Fruit fly (Drosophila melanogaster) whole organism, embryonic: ENCODE data around the gene Cpr67Fb.

Experiments
- Ada2b ChIP-seq: fragments of 200-800 bp; sonication (Bioruptor generic); IDR thresholded peaks from 2 replicates; pipeline ENCODE4 v1.3.6; 2022; ENCODE audit warnings: missing biosample characterization, missing genetic modification characterization
- Atf-2 ChIP-seq: fragments of 200-800 bp; sonication (Bioruptor generic); optimal IDR thresholded peaks from 2 replicates; lab custom pipeline; 2016; ENCODE audit warnings: missing biosample characterization, missing genetic modification characterization
- BtbVII ChIP-seq: fragments of 200-800 bp; sonication (Bioruptor generic); optimal IDR thresholded peaks from 3 replicates; lab custom pipeline; 2017; ENCODE audit warnings: missing biosample characterization, mild to moderate bottlenecking, missing genetic modification characterization
- C15 ChIP-seq: fragments of 200-800 bp; sonication (Bioruptor generic); IDR thresholded peaks from 3 replicates; pipeline ENCODE4 v1.3.6; 2022; ENCODE audit warnings: missing biosample characterization, missing genetic modification characterization
- CG10366 ChIP-seq: fragments of 200-800 bp; sonication (Bioruptor generic); IDR thresholded peaks from 2 replicates; pipeline ENCODE4 v1.3.6; 2022; ENCODE audit warnings: missing biosample characterization, missing genetic modification characterization
- CG13296 ChIP-seq: fragments of 200-800 bp; sonication (Bioruptor generic); optimal IDR thresholded peaks from 3 replicates; lab custom pipeline; 2018; ENCODE audit warnings: missing biosample characterization, mild to moderate bottlenecking, missing genetic modification characterization
- CG13424 ChIP-seq: fragments of 200-800 bp; sonication (Bioruptor generic); optimal IDR thresholded peaks from 2 replicates; lab custom pipeline; 2019; ENCODE audit warnings: missing biosample characterization, mild to moderate bottlenecking, missing genetic modification characterization, moderate library complexity
- CG15514 ChIP-seq: fragments of 200-800 bp; sonication (Bioruptor generic); optimal IDR thresholded peaks from 3 replicates; lab custom pipeline; 2017; ENCODE audit warnings: missing biosample characterization, missing genetic modification characterization, mild to moderate bottlenecking, moderate library complexity, missing genetic modification reagents
- CG17328 ChIP-seq: fragments of 200-800 bp; sonication (Bioruptor generic); IDR thresholded peaks from 2 replicates; pipeline ENCODE4 v1.3.6; 2022; ENCODE audit warnings: missing biosample characterization, missing genetic modification characterization
- CG17361 ChIP-seq: fragments of 200-800 bp; sonication (Bioruptor generic); IDR thresholded peaks from 3 replicates; pipeline ENCODE4 v1.3.6; 2022; ENCODE audit warnings: missing biosample characterization, missing genetic modification characterization
- CG17802 ChIP-seq: fragments of 200-800 bp; sonication (Bioruptor generic); optimal IDR thresholded peaks from 2 replicates; lab custom pipeline; 2018; ENCODE audit warnings: missing biosample characterization, mild to moderate bottlenecking, missing genetic modification characterization, moderate library complexity
- CG17912 ChIP-seq: fragments of 200-800 bp; sonication (Bioruptor generic); optimal IDR thresholded peaks from 2 replicates; lab custom pipeline; 2018; ENCODE audit warnings: missing biosample characterization, mild to moderate bottlenecking, missing genetic modification characterization
- CG2129 ChIP-seq: fragments of 200-800 bp; sonication (Bioruptor generic); IDR thresholded peaks from 2 replicates; pipeline ENCODE4 v1.3.6; 2022; ENCODE audit warnings: missing biosample characterization, missing genetic modification characterization; ENCODE audit not compliant: partially characterized antibody
- CG2889 ChIP-seq: fragments of 200-800 bp; sonication (Bioruptor generic); IDR thresholded peaks from 3 replicates; pipeline ENCODE4 v1.3.6; 2022; ENCODE audit warnings: missing biosample characterization, missing genetic modification characterization
- CG34224 ChIP-seq: fragments of 200-800 bp; sonication (Bioruptor generic); IDR thresholded peaks from 3 replicates; pipeline ENCODE4 v1.3.6; 2022; ENCODE audit warnings: missing biosample characterization, missing genetic modification characterization; ENCODE audit not compliant: partially characterized antibody
- CG3847 ChIP-seq: fragments of 200-800 bp; sonication (Bioruptor generic); IDR thresholded peaks from 2 replicates; pipeline ENCODE4 v1.3.6; 2022; ENCODE audit warnings: missing biosample characterization, missing genetic modification characterization
- CG43689 ChIP-seq: fragments of 200-800 bp; sonication (Bioruptor generic); IDR thresholded peaks from 2 replicates; pipeline ENCODE4 v1.3.6; 2022; ENCODE audit warnings: missing biosample characterization, missing genetic modification characterization
- CG7839 ChIP-seq: fragments of 200-800 bp; sonication (Bioruptor generic); optimal IDR thresholded peaks from 3 replicates; lab custom pipeline; 2018; ENCODE audit warnings: missing biosample characterization, mild to moderate bottlenecking, missing genetic modification characterization, moderate library complexity
- CG8765 ChIP-seq: fragments of 200-800 bp; sonication (Bioruptor generic); IDR thresholded peaks from 2 replicates; pipeline ENCODE4 v1.3.6; 2022; ENCODE audit warnings: missing biosample characterization, missing genetic modification characterization
- CoRest ChIP-seq: fragments of 200-800 bp; sonication (Bioruptor generic); optimal IDR thresholded peaks from 3 replicates; lab custom pipeline; 2018; ENCODE audit warnings: missing biosample characterization, mild to moderate bottlenecking, missing genetic modification characterization, moderate library complexity
- D ChIP-seq, 2 experiments: fragments of 200-800 bp in 1 of 2; fragments of >200 bp in 1 of 2; sonication (Bioruptor generic) in 1 of 2; optimal IDR thresholded peaks; 2 replicates in 1 of 2; 3 replicates in 1 of 2; lab custom pipeline; 2017; ENCODE audit warnings: mild to moderate bottlenecking in 1 of 2, missing biosample characterization in 1 of 2, missing genetic modification characterization in 1 of 2, missing genetic modification reagents in 1 of 2
- Elba2 ChIP-seq: fragments of 200-800 bp; sonication (Bioruptor generic); optimal IDR thresholded peaks from 3 replicates; lab custom pipeline; 2016; ENCODE audit warnings: missing biosample characterization, missing genetic modification characterization
- Ets65A ChIP-seq: fragments of 200-800 bp; sonication (Bioruptor generic); peaks from one replicate; lab custom pipeline; 2016; ENCODE audit warnings: missing biosample characterization, missing genetic modification characterization
- GATAe ChIP-seq: fragments of 200-800 bp; sonication (Bioruptor generic); conservative IDR thresholded peaks from 2 replicates; pipeline ENCODE4 v1.3.6; 2022; ENCODE audit warnings: missing biosample characterization, missing genetic modification characterization
- HmgZ ChIP-seq: fragments of 200-800 bp; sonication (Bioruptor generic); optimal IDR thresholded peaks from 2 replicates; lab custom pipeline; 2018; ENCODE audit warnings: missing biosample characterization, mild to moderate bottlenecking, missing genetic modification characterization
- Hsf ChIP-seq: fragments of 200-800 bp; sonication (Bioruptor generic); optimal IDR thresholded peaks from 3 replicates; lab custom pipeline; 2016; ENCODE audit warnings: missing biosample characterization, missing genetic modification characterization
- MTF-1 ChIP-seq: fragments of 200-800 bp; sonication (Bioruptor generic); optimal IDR thresholded peaks from 2 replicates; lab custom pipeline; 2018; ENCODE audit warnings: missing biosample characterization, mild to moderate bottlenecking, missing genetic modification characterization, borderline replicate concordance
- Max ChIP-seq: fragments of 200-800 bp; sonication (Bioruptor generic); optimal IDR thresholded peaks from 2 replicates; lab custom pipeline; 2016; ENCODE audit warnings: missing biosample characterization, mild to moderate bottlenecking, missing genetic modification characterization
- Meics ChIP-seq: fragments of 200-800 bp; sonication (Bioruptor generic); optimal IDR thresholded peaks from 2 replicates; lab custom pipeline; 2017; ENCODE audit warnings: missing biosample characterization, mild to moderate bottlenecking, missing genetic modification characterization
- Nf-YA ChIP-seq: fragments of 200-800 bp; sonication (Bioruptor generic); IDR thresholded peaks from 2 replicates; pipeline ENCODE4 v1.3.6; 2022; ENCODE audit warnings: missing biosample characterization, missing genetic modification characterization
- PHDP ChIP-seq: fragments of 200-800 bp; sonication (Bioruptor generic); optimal IDR thresholded peaks from 3 replicates; lab custom pipeline; 2018; ENCODE audit warnings: missing biosample characterization, mild to moderate bottlenecking, missing genetic modification characterization, moderate library complexity
- Sox100B ChIP-seq: fragments of 200-800 bp; sonication (Bioruptor generic); optimal IDR thresholded peaks from 3 replicates; lab custom pipeline; 2018; ENCODE audit warnings: missing biosample characterization, mild to moderate bottlenecking, missing genetic modification characterization
- Taf1 ChIP-seq: fragments of 200-800 bp; sonication (Bioruptor generic); IDR thresholded peaks from 2 replicates; pipeline ENCODE4 v1.3.6; 2022; ENCODE audit warnings: missing biosample characterization, missing genetic modification characterization
- Trl ChIP-seq, 3 experiments: fragments of >200 bp in 2 of 3; fragments of 200-800 bp in 1 of 3; sonication (Bioruptor generic) in 1 of 3; optimal IDR thresholded peaks; 2 replicates in 1 of 3; 3 replicates in 2 of 3; lab custom pipeline; 2016 to 2017; ENCODE audit warnings: missing biosample characterization in 1 of 3, missing genetic modification characterization in 1 of 3
- abd-A ChIP-seq: fragments of 200-800 bp; sonication (Bioruptor generic); optimal IDR thresholded peaks from 3 replicates; lab custom pipeline; 2019; ENCODE audit warnings: missing biosample characterization, mild to moderate bottlenecking, missing genetic modification characterization, moderate library complexity
- ap ChIP-seq: fragments of 200-800 bp; sonication (Bioruptor generic); IDR thresholded peaks from 2 replicates; pipeline ENCODE4 v1.3.6; 2022; ENCODE audit warnings: missing biosample characterization, missing genetic modification characterization
- bowl ChIP-seq: fragments of 200-800 bp; sonication (Bioruptor generic); IDR thresholded peaks from 2 replicates; pipeline ENCODE4 v1.3.6; 2022; ENCODE audit warnings: missing biosample characterization, missing genetic modification characterization
- chn ChIP-seq: fragments of 200-800 bp; sonication (Bioruptor generic); optimal IDR thresholded peaks from 2 replicates; lab custom pipeline; 2016; ENCODE audit warnings: missing biosample characterization, missing genetic modification characterization
- croc ChIP-seq: fragments of 200-800 bp; sonication (Bioruptor generic); conservative IDR thresholded peaks from 3 replicates; pipeline ENCODE4 v1.3.6; 2022; ENCODE audit warnings: missing biosample characterization, missing genetic modification characterization
- fru ChIP-seq: fragments of >200 bp; optimal IDR thresholded peaks from 2 replicates; lab custom pipeline; 2017
- gcm ChIP-seq: fragments of 200-800 bp; sonication (Bioruptor generic); optimal IDR thresholded peaks from 2 replicates; lab custom pipeline; 2019; ENCODE audit warnings: missing biosample characterization, mild to moderate bottlenecking, missing genetic modification characterization, moderate library complexity
- her ChIP-seq: fragments of 200-800 bp; sonication (Bioruptor generic); optimal IDR thresholded peaks from 2 replicates; lab custom pipeline; 2016; ENCODE audit warnings: missing biosample characterization, missing genetic modification characterization
- hth ChIP-seq: fragments of >200 bp; optimal IDR thresholded peaks from 2 replicates; lab custom pipeline; 2017; ENCODE audit warnings: inconsistent platforms
- insv ChIP-seq, 2 experiments: fragments of 200-800 bp; sonication (Bioruptor generic); optimal IDR thresholded peaks; 3 replicates each; lab custom pipeline; 2016 to 2018; ENCODE audit warnings: missing biosample characterization in 2 of 2, missing genetic modification characterization in 2 of 2
- jumu ChIP-seq: fragments of 200-800 bp; sonication (Bioruptor generic); optimal IDR thresholded peaks from 3 replicates; lab custom pipeline; 2016; ENCODE audit warnings: missing biosample characterization, missing genetic modification characterization
- mld ChIP-seq: fragments of 200-800 bp; sonication (Bioruptor generic); IDR thresholded peaks from 3 replicates; pipeline ENCODE4 v1.3.6; 2022; ENCODE audit warnings: missing biosample characterization, missing genetic modification characterization; ENCODE audit not compliant: partially characterized antibody
- row ChIP-seq: fragments of 200-800 bp; sonication (Bioruptor generic); IDR thresholded peaks from 3 replicates; pipeline ENCODE4 v1.3.6; 2022; ENCODE audit warnings: missing biosample characterization, missing genetic modification characterization
- trh ChIP-seq: fragments of 200-800 bp; sonication (Bioruptor generic); optimal IDR thresholded peaks from 2 replicates; lab custom pipeline; 2016; ENCODE audit warnings: missing biosample characterization, missing genetic modification characterization
- usp ChIP-seq: fragments of >200 bp; optimal IDR thresholded peaks from 2 replicates; lab custom pipeline; 2017; ENCODE audit warnings: missing biosample characterization, missing genetic modification characterization
- vnd ChIP-seq: fragments of 200-800 bp; sonication (Bioruptor generic); IDR thresholded peaks from 3 replicates; pipeline ENCODE4 v1.3.6; 2022; ENCODE audit warnings: missing biosample characterization, missing genetic modification characterization; ENCODE audit not compliant: partially characterized antibody

The Cpr67Fb gene

DNA sequence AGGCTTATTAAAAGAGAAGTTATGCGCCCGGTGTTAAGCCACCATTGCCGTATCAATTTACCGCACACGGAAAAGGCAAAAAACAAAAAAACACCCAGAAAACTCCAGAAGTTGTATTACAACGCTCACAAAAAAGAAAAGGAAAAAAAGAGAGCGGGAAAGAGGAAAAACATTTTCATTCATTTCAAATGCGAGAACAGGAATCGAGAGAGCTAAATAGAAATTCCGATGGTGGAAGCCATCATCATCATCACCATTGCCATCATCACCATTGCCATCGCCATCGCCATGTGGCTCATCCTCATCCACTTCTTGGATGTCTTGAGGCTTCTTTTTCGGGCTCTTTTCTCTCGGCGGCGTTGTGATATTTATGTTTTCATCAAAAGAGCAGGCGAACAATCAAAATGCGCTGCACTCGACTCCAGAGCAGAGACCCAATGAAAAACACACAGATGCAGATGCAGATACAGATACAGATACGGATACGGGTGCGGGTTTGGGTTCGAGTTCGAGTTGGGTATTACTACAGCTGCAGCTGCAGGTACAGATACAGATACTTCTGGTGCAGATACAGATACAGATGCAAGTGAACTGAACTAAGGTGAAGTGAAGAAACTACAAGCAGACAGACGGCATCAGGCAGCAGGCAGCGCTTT lies 42.7 kb upstream of the Cpr67Fb start (continued):
- TF ChIP-seq C15: no peak
- no peak for TF ChIP-seq Atf-2
- no peak for TF ChIP-seq trh (GFP tag; lab: Kevin White, UChicago)
- no peak for TF ChIP-seq CG8765 (GFP tag; lab: Robert Waterston, UW)
- no peak for TF ChIP-seq ap
- no peak for TF ChIP-seq HmgZ
- no peak for TF ChIP-seq Nf-YA (GFP tag; lab: Robert Waterston, UW)
- TF ChIP-seq croc: no peak
- no peak for TF ChIP-seq CG3847 (GFP tag; lab: Robert Waterston, UW)
- no peak for TF ChIP-seq Ada2b (GFP tag; lab: Robert Waterston, UW)
- TF ChIP-seq chn: no peak
- TF ChIP-seq her (GFP tag; lab: Kevin White, UChicago): no peak
- no peak for TF ChIP-seq Ets65A (GFP tag; lab: Kevin White, UChicago)
- TF ChIP-seq CG7839: no peak
- no peak for TF ChIP-seq PHDP (tag; lab: Kevin White, UChicago)
- TF ChIP-seq Sox100B (GFP tag; lab: Kevin White, UChicago): no peak
- TF ChIP-seq abd-A (tag; lab: Kevin White, UChicago): peak; percentile 44
- TF ChIP-seq CG2129: no peak
- TF ChIP-seq CG17912: peak; percentile 5
- TF ChIP-seq CG43689 (GFP tag; lab: Robert Waterston, UW): no peak
- TF ChIP-seq mld (GFP tag; lab: Robert Waterston, UW): no peak
- no peak for TF ChIP-seq MTF-1 (GFP tag; lab: Kevin White, UChicago)
- no peak for TF ChIP-seq row (GFP tag; lab: Robert Waterston, UW)
- TF ChIP-seq CoRest (tag; lab: Kevin White, UChicago): no peak
- TF ChIP-seq bowl: no peak
- TF ChIP-seq Elba2: no peak
- TF ChIP-seq CG2889 (GFP tag; lab: Robert Waterston, UW): no peak
- no peak for TF ChIP-seq Meics (GFP tag; lab: Kevin White, UChicago)
- no peak for TF ChIP-seq BtbVII (GFP tag; lab: Kevin White, UChicago)
- TF ChIP-seq CG17802 (tag; lab: Kevin White, UChicago): no peak
- no peak for TF ChIP-seq CG13296 (GFP tag; lab: Kevin White, UChicago)
- TF ChIP-seq CG15514 (GFP tag; lab: Kevin White, UChicago): no peak
- no peak for TF ChIP-seq CG34224
- TF ChIP-seq CG13424 (tag; lab: Kevin White, UChicago): no peak
- TF ChIP-seq Hsf (GFP tag; lab: Kevin White, UChicago): no peak
- no peak for TF ChIP-seq CG17328
- TF ChIP-seq usp (GFP tag; lab: Kevin White, UChicago): no peak
- peak; percentile 19 to 49 for TF ChIP-seq Trl (optimal IDR thresholded peaks at IDR 0.05; lab: Kevin White, UChicago)
- no peak for TF ChIP-seq Trl (GFP tag; optimal IDR thresholded peaks at IDR 0.05; lab: Kevin White, UChicago)
- no peak for TF ChIP-seq GATAe (GFP tag; lab: Robert Waterston, UW)
- no peak for TF ChIP-seq CG17361 (GFP tag; lab: Robert Waterston, UW)
- TF ChIP-seq Max (GFP tag; lab: Kevin White, UChicago): no peak
- no peak for TF ChIP-seq CG10366 (GFP tag; lab: Robert Waterston, UW)
- no peak for TF ChIP-seq insv (GFP tag; optimal IDR thresholded peaks at IDR 0.05; lab: Kevin White, UChicago)
- TF ChIP-seq jumu (GFP tag; lab: Kevin White, UChicago): no peak
- TF ChIP-seq vnd (GFP tag; lab: Robert Waterston, UW): no peak
- peak; percentile 63 for TF ChIP-seq gcm (GFP tag; lab: Kevin White, UChicago)
- TF ChIP-seq fru (lab: Kevin White, UChicago): no peak
- peak; percentile 84 for TF ChIP-seq D (optimal IDR thresholded peaks at IDR 0.05; lab: Kevin White, UChicago)
- no peak for TF ChIP-seq D (GFP tag; optimal IDR thresholded peaks at IDR 0.05; lab: Kevin White, UChicago)
- TF ChIP-seq Taf1: no peak
- no peak for TF ChIP-seq hth
